Worm (Caenorhabditis elegans) whole organism, late embryonic: ENCODE data around the gene zyg-9.

ENCODE experiments used
- C08G9.2 ChIP-seq: sonication (generic microtip); optimal IDR thresholded peaks from 2 replicates; lab custom pipeline; 2016; ENCODE audit warnings: mild to moderate bottlenecking, missing genetic modification characterization, moderate library complexity, missing compliant biosample characterization
- T23F11.4 ChIP-seq: fragments of 200-800 bp; sonication (Bioruptor generic); optimal IDR thresholded peaks from 2 replicates; lab custom pipeline; 2018; ENCODE audit warnings: mild to moderate bottlenecking, missing genetic modification characterization, missing compliant biosample characterization
- Y22D7AL.16 ChIP-seq: sonication (generic microtip); optimal IDR thresholded peaks from 2 replicates; lab custom pipeline; 2016; ENCODE audit warnings: missing genetic modification characterization, missing compliant biosample characterization
- ama-1 ChIP-seq: fragments of 150-350 bp; optimal IDR thresholded peaks from 2 replicates; lab custom pipeline; 2014
- ceh-2 ChIP-seq: sonication (generic microtip); optimal IDR thresholded peaks from 2 replicates; lab custom pipeline; 2016; ENCODE audit warnings: missing genotype, missing genetic modification characterization, missing compliant biosample characterization
- ceh-22 ChIP-seq: sonication (generic microtip); optimal IDR thresholded peaks from 2 replicates; lab custom pipeline; 2017; ENCODE audit warnings: missing biosample characterization, missing genetic modification characterization
- ceh-34 ChIP-seq: sonication (generic microtip); optimal IDR thresholded peaks from 2 replicates; lab custom pipeline; 2016; ENCODE audit warnings: mild to moderate bottlenecking, missing genetic modification characterization, missing compliant biosample characterization
- ceh-45 ChIP-seq: fragments of 200-800 bp; sonication (Bioruptor generic); IDR thresholded peaks from 2 replicates; pipeline ENCODE4 v1.3.6; 2022; ENCODE audit warnings: missing genetic modification reagents, missing genetic modification characterization, missing compliant biosample characterization
- ceh-48 ChIP-seq: sonication (generic microtip); optimal IDR thresholded peaks from 2 replicates; lab custom pipeline; 2016; ENCODE audit warnings: missing genetic modification characterization, inconsistent platforms, missing compliant biosample characterization
- ceh-6 ChIP-seq: fragments of 200-800 bp; sonication (Bioruptor generic); optimal IDR thresholded peaks from 2 replicates; lab custom pipeline; 2018; ENCODE audit warnings: mild to moderate bottlenecking, missing genetic modification characterization, missing compliant biosample characterization
- ceh-9 ChIP-seq: sonication (generic microtip); optimal IDR thresholded peaks from 2 replicates; lab custom pipeline; 2016; ENCODE audit warnings: mild to moderate bottlenecking, missing genetic modification characterization, inconsistent platforms, missing compliant biosample characterization
- elt-2 ChIP-seq: sonication (generic microtip); optimal IDR thresholded peaks from 2 replicates; lab custom pipeline; 2016; ENCODE audit warnings: missing genetic modification reagents, missing genetic modification characterization, missing compliant biosample characterization
- elt-4 ChIP-seq: sonication (generic microtip); optimal IDR thresholded peaks from 2 replicates; lab custom pipeline; 2016; ENCODE audit warnings: missing genetic modification characterization, missing compliant biosample characterization
- ets-4 ChIP-seq: sonication (generic microtip); optimal IDR thresholded peaks from 2 replicates; lab custom pipeline; 2016; ENCODE audit warnings: missing genetic modification characterization, missing compliant biosample characterization
- fkh-10 ChIP-seq: fragments of 150-350 bp; optimal IDR thresholded peaks from 2 replicates; lab custom pipeline; 2014; ENCODE audit warnings: missing biosample characterization, missing genetic modification reagents, missing genetic modification characterization
- gmeb-2 ChIP-seq: sonication (generic microtip); optimal IDR thresholded peaks from 2 replicates; lab custom pipeline; 2016; ENCODE audit warnings: missing genetic modification characterization, inconsistent platforms, missing compliant biosample characterization
- hlh-30 ChIP-seq: sonication (generic microtip); optimal IDR thresholded peaks from 2 replicates; lab custom pipeline; 2017; ENCODE audit warnings: antibody characterized with exemption, missing genetic modification characterization, missing compliant biosample characterization; ENCODE audit not compliant: insufficient read depth
- hlh-6 ChIP-seq: sonication (generic microtip); optimal IDR thresholded peaks from 2 replicates; lab custom pipeline; 2016; ENCODE audit warnings: missing genotype, missing genetic modification characterization, missing compliant biosample characterization
- hlh-8 ChIP-seq: sonication (generic microtip); optimal IDR thresholded peaks from 2 replicates; lab custom pipeline; 2016; ENCODE audit warnings: missing genotype, missing genetic modification characterization, missing compliant biosample characterization
- lin-11 ChIP-seq: fragments of 200-800 bp; sonication (Bioruptor generic); optimal IDR thresholded peaks from 2 replicates; lab custom pipeline; 2018; ENCODE audit warnings: mild to moderate bottlenecking, missing genetic modification characterization, missing compliant biosample characterization
- nfya-1 ChIP-seq: sonication (generic microtip); optimal IDR thresholded peaks from 2 replicates; lab custom pipeline; 2017; ENCODE audit warnings: missing genetic modification characterization, mild to moderate bottlenecking, missing compliant biosample characterization, antibody characterized with exemption, moderate library complexity
- nhr-232 ChIP-seq: sonication (generic microtip); optimal IDR thresholded peaks from 2 replicates; lab custom pipeline; 2016; ENCODE audit warnings: missing genetic modification characterization, missing compliant biosample characterization
- npax-4 ChIP-seq: sonication (generic microtip); optimal IDR thresholded peaks from 2 replicates; lab custom pipeline; 2016; ENCODE audit warnings: missing genetic modification characterization, missing compliant biosample characterization
- pros-1 ChIP-seq: fragments of 150-350 bp; optimal IDR thresholded peaks from 2 replicates; lab custom pipeline; 2014; ENCODE audit warnings: missing biosample characterization, missing genetic modification reagents, missing genetic modification characterization
- ref-2 ChIP-seq: sonication (generic microtip); optimal IDR thresholded peaks from 2 replicates; lab custom pipeline; 2016; ENCODE audit warnings: missing genetic modification characterization, missing compliant biosample characterization
- sdc-2 ChIP-seq: sonication (generic microtip); optimal IDR thresholded peaks from 2 replicates; lab custom pipeline; 2016; ENCODE audit warnings: missing genotype, missing genetic modification characterization, missing compliant biosample characterization
- syd-9 ChIP-seq: sonication (generic microtip); optimal IDR thresholded peaks from 2 replicates; lab custom pipeline; 2016; ENCODE audit warnings: mild to moderate bottlenecking, missing genetic modification characterization, moderate library complexity, missing compliant biosample characterization
- tbx-2 ChIP-seq: sonication (generic microtip); optimal IDR thresholded peaks from 2 replicates; lab custom pipeline; 2016; ENCODE audit warnings: missing genetic modification characterization, missing compliant biosample characterization
- tbx-7 ChIP-seq: sonication (generic microtip); optimal IDR thresholded peaks from 2 replicates; lab custom pipeline; 2016; ENCODE audit warnings: missing genotype, missing genetic modification characterization, missing compliant biosample characterization
- ttx-3 ChIP-seq: sonication (generic microtip); optimal IDR thresholded peaks from 2 replicates; lab custom pipeline; 2016; ENCODE audit warnings: missing genetic modification reagents, missing genetic modification characterization, missing compliant biosample characterization
- unc-55 ChIP-seq: sonication (generic microtip); optimal IDR thresholded peaks from 2 replicates; lab custom pipeline; 2017; ENCODE audit warnings: missing biosample characterization, missing genetic modification reagents, missing genetic modification characterization
- zip-5 ChIP-seq: sonication (generic microtip); optimal IDR thresholded peaks from 2 replicates; lab custom pipeline; 2016; ENCODE audit warnings: missing genetic modification characterization, missing compliant biosample characterization
- ztf-16 ChIP-seq: sonication (generic microtip); optimal IDR thresholded peaks from 2 replicates; lab custom pipeline; 2017; ENCODE audit warnings: missing genetic modification characterization, missing compliant biosample characterization

Gene zyg-9

DNA sequence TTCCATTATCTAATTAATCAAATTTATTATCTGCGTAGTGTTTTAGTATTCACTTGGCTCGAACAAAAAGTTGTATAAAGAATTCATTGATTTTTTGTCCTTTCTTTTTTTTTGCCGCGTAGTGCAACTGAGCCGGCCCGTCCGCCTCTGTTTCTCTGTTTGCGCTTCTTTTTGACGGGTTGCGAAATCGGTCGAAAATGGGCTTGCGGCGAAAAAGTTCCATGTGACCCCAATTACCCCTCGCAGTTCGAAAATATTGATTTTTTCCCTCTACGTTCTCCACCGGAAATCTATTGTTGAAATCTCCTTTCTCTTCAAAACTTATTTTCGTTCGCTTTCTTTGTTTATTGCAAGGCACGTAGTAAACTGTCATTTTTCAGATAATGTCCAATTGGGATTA, at the start of gene zyg-9:
Gene zyg-9 (plus strand): TSS at position 381 of the 400 bp plus-strand sequence.
- TF ChIP-seq ceh-34 (tag; lab: Kevin White, UChicago) (no peak), ceh-48 (peak; percentile 43), elt-4 (tag; lab: Kevin White, UChicago) (no peak), ttx-3 (tag; lab: Kevin White, UChicago) (no peak), ama-1 (no peak), T23F11.4 (no peak), zip-5 (tag; lab: Kevin White, UChicago) (no peak), lin-11 (tag; lab: Kevin White, UChicago) (no peak), ceh-6 (GFP tag; lab: Kevin White, UChicago) (no peak), Y22D7AL.16 (tag; lab: Kevin White, UChicago) (no peak), tbx-7 (tag; lab: Kevin White, UChicago) (no peak), hlh-30 (tag; lab: Kevin White, UChicago) (peak; percentile 16), hlh-6 (tag; lab: Kevin White, UChicago) (no peak), unc-55 (GFP tag; lab: Kevin White, UChicago) (no peak), syd-9 (tag; lab: Kevin White, UChicago) (no peak)
- TF ChIP-seq, all 69 proteins: peak for 2

ce11 chrII:8409538-8409937, 48.1 kb upstream of the zyg-9 start:
- no peak for TF ChIP-seq ets-4 (tag; lab: Kevin White, UChicago)

- TF ChIP-seq nhr-232 (no peak), ttx-3 (tag; lab: Kevin White, UChicago) (no peak), tbx-2 (tag; lab: Kevin White, UChicago) (no peak), hlh-8 (tag; lab: Kevin White, UChicago) (no peak), ama-1 (no peak), syd-9 (tag; lab: Kevin White, UChicago) (no peak), Y22D7AL.16 (tag; lab: Kevin White, UChicago) (no peak)
- TF ChIP-seq, all 69 proteins: peak for 0
Measured at ce11 chrII:8411002-8411401, 46.6 kb upstream of the zyg-9 start.

DNA sequence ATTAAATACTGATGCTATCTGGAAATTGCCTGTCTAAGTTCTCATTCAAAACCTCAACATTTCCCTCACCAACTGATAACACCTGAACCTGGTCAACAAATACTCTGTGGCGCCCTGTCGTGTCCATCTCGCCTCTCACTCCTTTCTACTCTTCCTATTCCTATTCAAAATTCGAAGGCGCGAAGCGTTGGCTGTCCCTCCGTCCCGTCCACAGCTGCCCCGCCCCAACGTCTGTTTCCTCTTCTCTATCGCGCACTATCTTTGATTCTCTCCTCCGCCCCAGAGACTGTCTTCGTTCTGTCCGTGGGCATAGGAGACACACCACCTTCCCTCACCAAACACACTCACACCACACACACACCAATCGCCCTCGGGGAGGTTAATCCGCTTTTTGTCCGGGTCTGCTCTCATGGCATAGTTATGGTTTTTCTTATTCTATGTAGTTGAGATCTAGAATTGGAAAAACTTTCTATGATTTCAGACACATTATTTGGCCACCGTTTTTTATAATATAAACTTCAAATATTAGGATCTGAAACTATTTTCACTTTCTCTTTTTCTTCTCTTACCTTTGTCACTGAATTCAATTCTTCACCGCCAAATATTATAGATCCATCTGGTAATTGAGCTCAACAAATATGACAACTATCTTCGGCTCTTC, 45.4 kb upstream of the zyg-9 start, which contains the start of gene efl-3:
Gene efl-3 (plus strand): TSS at position 611 of the 661 bp plus-strand sequence.
- TF ChIP-seq ceh-2 (peak; percentile 22), gmeb-2 (tag; lab: Kevin White, UChicago) (no peak), tbx-2 (tag; lab: Kevin White, UChicago) (peak; percentile 25), nfya-1 (tag; lab: Kevin White, UChicago) (peak; percentile 22), ceh-45 (GFP tag; lab: Robert Waterston, UW) (peak; percentile 23; the same call in 1 of the 2 replicates), npax-4 (tag; lab: Kevin White, UChicago) (no peak), sdc-2 (peak; percentile 1), ref-2 (tag; lab: Kevin White, UChicago) (peak; percentile 42), ztf-16 (no peak), ceh-9 (no peak), ceh-22 (tag; lab: Kevin White, UChicago) (no peak), fkh-10 (GFP tag; lab: Kevin White, UChicago) (no peak), ceh-34 (tag; lab: Kevin White, UChicago) (peak; percentile 36)

DNA sequence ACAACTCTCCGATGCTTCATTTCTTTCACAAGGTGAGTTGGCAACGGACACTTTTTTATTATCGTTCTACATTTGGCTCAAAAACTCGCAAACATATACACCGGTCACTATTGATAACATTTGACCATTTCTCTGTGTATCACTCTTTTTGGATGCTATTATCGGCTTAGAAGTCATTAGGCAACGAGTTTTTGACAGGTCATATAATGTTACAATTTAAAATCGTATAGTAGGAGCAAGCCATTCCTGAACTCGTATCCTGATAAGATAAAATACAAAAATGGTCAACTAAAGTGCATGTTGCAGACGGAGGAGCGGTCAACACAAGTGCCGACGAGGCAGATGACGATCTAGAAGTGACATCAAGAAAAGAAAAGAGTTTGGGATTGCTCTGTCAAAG, 44.7 kb upstream of the zyg-9 start:
- TF ChIP-seq zip-5 (tag; lab: Kevin White, UChicago) (no peak), hlh-8 (tag; lab: Kevin White, UChicago) (no peak), pros-1 (no peak), ceh-45 (GFP tag; lab: Robert Waterston, UW) (no peak), syd-9 (tag; lab: Kevin White, UChicago) (no peak), C08G9.2 (tag; lab: Kevin White, UChicago) (no peak), elt-2 (tag; lab: Kevin White, UChicago) (peak; percentile 65), ceh-6 (GFP tag; lab: Kevin White, UChicago) (no peak)
